Worm (Caenorhabditis elegans): ENCODE data around the gene C37C3.10.

- no peak for TF ChIP-seq scrt-1 (GFP tag; IDR thresholded peaks at IDR 0.05)
- TF ChIP-seq flt-1 (GFP tag; IDR thresholded peaks at IDR 0.05), result no peak
- TF ChIP-seq hmbx-1 (tag; optimal IDR thresholded peaks at IDR 0.05), result no peak
- no peak for TF ChIP-seq aly-1 (tag; optimal IDR thresholded peaks at IDR 0.05)
- no peak for TF ChIP-seq hnd-1 (tag; optimal IDR thresholded peaks at IDR 0.05)
- no peak for TF ChIP-seq ceh-13 (GFP tag; optimal IDR thresholded peaks at IDR 0.05)
- TF ChIP-seq ama-1 (optimal IDR thresholded peaks at IDR 0.05), result no peak
- TF ChIP-seq ceh-36 (tag; optimal IDR thresholded peaks at IDR 0.05), result no peak
- TF ChIP-seq tbx-11 (GFP tag; IDR thresholded peaks at IDR 0.05), result no peak
- TF ChIP-seq hmg-4 (GFP tag; optimal IDR thresholded peaks at IDR 0.05), result no peak
Observed at ce11 chrV:7842228-7842627, 20.6 kb downstream of the C37C3.10 start, which contains the start of gene grd-8.
